Worm (Caenorhabditis elegans) whole organism, L1 larva: ENCODE results near the gene T13H5.1.

Experiments
- ets-5 ChIP-seq: fragments of 200-800 bp; sonication (Bioruptor generic); IDR thresholded peaks from 2 replicates; pipeline ENCODE4 v1.3.6; 2022; ENCODE audit warnings: missing genetic modification characterization, missing compliant biosample characterization
- hpl-2 ChIP-seq: fragments of 150-350 bp; optimal IDR thresholded peaks from 2 replicates; lab custom pipeline; 2014; ENCODE audit warnings: missing biosample characterization, missing genetic modification reagents, missing genetic modification characterization
- nhr-11 ChIP-seq: fragments of 150-350 bp; optimal IDR thresholded peaks from 2 replicates; lab custom pipeline; 2014; ENCODE audit warnings: missing biosample characterization, missing genetic modification characterization
- nhr-85 ChIP-seq: sonication (generic microtip); peaks from one replicate; lab custom pipeline; 2016; ENCODE audit warnings: missing genetic modification characterization, inconsistent platforms, missing compliant biosample characterization
- snu-23 ChIP-seq: sonication (generic microtip); optimal IDR thresholded peaks from 2 replicates; lab custom pipeline; 2016; ENCODE audit warnings: missing genetic modification characterization, missing compliant biosample characterization
- unc-62 ChIP-seq: fragments of 150-350 bp; optimal IDR thresholded peaks from 2 replicates; lab custom pipeline; 2014; ENCODE audit warnings: missing biosample characterization, missing genetic modification reagents, missing genetic modification characterization
- ztf-11 ChIP-seq, 2 experiments: sonication (generic microtip); optimal IDR thresholded peaks; 2 replicates each; lab custom pipeline; 2016 to 2017; ENCODE audit warnings: missing genetic modification characterization in 2 of 2, missing biosample characterization in 1 of 2, missing compliant biosample characterization in 1 of 2
- ztf-4 ChIP-seq: fragments of 150-350 bp; optimal IDR thresholded peaks from 2 replicates; lab custom pipeline; 2014; ENCODE audit warnings: missing biosample characterization, missing genetic modification characterization

- no peak for TF ChIP-seq hpl-2 (GFP tag; lab: Kevin White, UChicago)
- TF ChIP-seq nhr-85 (tag; lab: Kevin White, UChicago) = no peak
- no peak for TF ChIP-seq ets-5 (GFP tag; lab: Robert Waterston, UW)
- TF ChIP-seq nhr-11 (tag; lab: Kevin White, UChicago) = no peak
- TF ChIP-seq unc-62 (GFP tag; lab: Kevin White, UChicago) = no peak
- no peak for TF ChIP-seq ztf-4 (tag; lab: Kevin White, UChicago)
- no peak for TF ChIP-seq snu-23 (GFP tag; lab: Kevin White, UChicago)
- no peak for TF ChIP-seq ztf-11 (tag; optimal IDR thresholded peaks at IDR 0.05; lab: Kevin White, UChicago)
These were observed 52.8 kb downstream of the T13H5.1 start, which contains the start of gene F22B5.6 for ce11 chrII:8456094-8456493.
